Fruit fly (Drosophila melanogaster) whole organism, embryonic: ENCODE data around the gene CG8112.

Experiments
- Aef1 ChIP-seq: fragments of 200-800 bp; sonication (Bioruptor generic); IDR thresholded peaks from 3 replicates; pipeline ENCODE4 v1.3.6; 2022; ENCODE audit warnings: missing biosample characterization, missing genetic modification characterization
- CG11093 ChIP-seq: fragments of 200-800 bp; sonication (Bioruptor generic); IDR thresholded peaks from 3 replicates; pipeline ENCODE4 v1.3.6; 2022; ENCODE audit warnings: missing biosample characterization, missing genetic modification characterization
- CG11560 ChIP-seq: fragments of 200-800 bp; sonication (Bioruptor generic); IDR thresholded peaks from 3 replicates; pipeline ENCODE4 v1.3.6; 2022; ENCODE audit warnings: missing biosample characterization, missing genetic modification characterization
- CG11695 ChIP-seq: fragments of 200-800 bp; sonication (Bioruptor generic); IDR thresholded peaks from 3 replicates; pipeline ENCODE4 v1.3.6; 2022; ENCODE audit warnings: missing biosample characterization, missing genetic modification characterization
- CG13287 ChIP-seq: fragments of 200-800 bp; sonication (Bioruptor generic); IDR thresholded peaks from 2 replicates; pipeline ENCODE4 v1.3.6; 2022; ENCODE audit warnings: missing biosample characterization, missing genetic modification characterization; ENCODE audit not compliant: partially characterized antibody
- CG14710 ChIP-seq: fragments of 200-800 bp; sonication (Bioruptor generic); optimal IDR thresholded peaks from 3 replicates; lab custom pipeline; 2019; ENCODE audit warnings: missing biosample characterization, mild to moderate bottlenecking, missing genetic modification characterization, moderate library complexity
- CG15269 ChIP-seq: fragments of 200-800 bp; sonication (Bioruptor generic); optimal IDR thresholded peaks from 2 replicates; lab custom pipeline; 2018; ENCODE audit warnings: missing biosample characterization, mild to moderate bottlenecking, missing genetic modification characterization, moderate library complexity
- CG17359 ChIP-seq: fragments of 200-800 bp; sonication (Bioruptor generic); optimal IDR thresholded peaks from 3 replicates; lab custom pipeline; 2018; ENCODE audit warnings: missing biosample characterization, mild to moderate bottlenecking, missing genetic modification characterization, moderate library complexity
- CG17568 ChIP-seq: fragments of 200-800 bp; sonication (Bioruptor generic); optimal IDR thresholded peaks from 2 replicates; lab custom pipeline; 2018; ENCODE audit warnings: missing biosample characterization, mild to moderate bottlenecking, missing genetic modification characterization, moderate library complexity
- CG18262 ChIP-seq: fragments of 200-800 bp; optimal IDR thresholded peaks from 3 replicates; lab custom pipeline; 2019; ENCODE audit warnings: missing biosample characterization, mild to moderate bottlenecking, missing genetic modification characterization, moderate library complexity
- CG1832 ChIP-seq: fragments of 200-800 bp; sonication (Bioruptor generic); optimal IDR thresholded peaks from 2 replicates; lab custom pipeline; 2017; ENCODE audit warnings: missing biosample characterization, mild to moderate bottlenecking, missing genetic modification characterization, inconsistent platforms
- CG2199 ChIP-seq: fragments of 200-800 bp; sonication (Bioruptor generic); IDR thresholded peaks from 3 replicates; pipeline ENCODE4 v1.3.6; 2022; ENCODE audit warnings: missing biosample characterization, missing genetic modification characterization
- CG2678 ChIP-seq: fragments of 200-800 bp; sonication (Bioruptor generic); optimal IDR thresholded peaks from 3 replicates; lab custom pipeline; 2019; ENCODE audit warnings: missing biosample characterization, mild to moderate bottlenecking, missing genetic modification characterization, moderate library complexity
- CG42726 ChIP-seq: fragments of 200-800 bp; sonication (Bioruptor generic); IDR thresholded peaks from 2 replicates; pipeline ENCODE4 v1.3.6; 2022; ENCODE audit warnings: missing biosample characterization, missing genetic modification characterization; ENCODE audit not compliant: partially characterized antibody
- CG4707 ChIP-seq: fragments of 200-800 bp; sonication (Bioruptor generic); optimal IDR thresholded peaks from 2 replicates; lab custom pipeline; 2018; ENCODE audit warnings: missing biosample characterization, mild to moderate bottlenecking, missing genetic modification characterization, moderate library complexity
- CG4730 ChIP-seq: fragments of 200-800 bp; sonication (Bioruptor generic); IDR thresholded peaks from 2 replicates; pipeline ENCODE4 v1.3.6; 2022; ENCODE audit warnings: missing biosample characterization, missing genetic modification characterization
- CG8281 ChIP-seq: fragments of 200-800 bp; sonication (Bioruptor generic); optimal IDR thresholded peaks from 2 replicates; lab custom pipeline; 2018; ENCODE audit warnings: missing biosample characterization, mild to moderate bottlenecking, missing genetic modification characterization, moderate library complexity
- CG8944 ChIP-seq: fragments of 200-800 bp; sonication (Bioruptor generic); optimal IDR thresholded peaks from 3 replicates; lab custom pipeline; 2016; ENCODE audit warnings: missing biosample characterization, missing genetic modification characterization
- CG9817 ChIP-seq: fragments of 200-800 bp; sonication (Bioruptor generic); optimal IDR thresholded peaks from 2 replicates; lab custom pipeline; 2018; ENCODE audit warnings: missing biosample characterization, mild to moderate bottlenecking, missing genetic modification characterization, moderate library complexity
- CTCF ChIP-seq: fragments of 200-800 bp; sonication (Bioruptor generic); optimal IDR thresholded peaks from 2 replicates; lab custom pipeline; 2017; ENCODE audit warnings: missing biosample characterization, mild to moderate bottlenecking, missing genetic modification characterization, moderate library complexity
- Dek ChIP-seq: fragments of 200-800 bp; sonication (Bioruptor generic); optimal IDR thresholded peaks from 3 replicates; lab custom pipeline; 2019; ENCODE audit warnings: missing biosample characterization, mild to moderate bottlenecking, missing genetic modification characterization, moderate library complexity
- Fer1 ChIP-seq: fragments of 200-800 bp; sonication (Bioruptor generic); optimal IDR thresholded peaks from 2 replicates; lab custom pipeline; 2017; ENCODE audit warnings: missing biosample characterization, mild to moderate bottlenecking, missing genetic modification characterization
- GATAe ChIP-seq: fragments of 200-800 bp; sonication (Bioruptor generic); conservative IDR thresholded peaks from 2 replicates; pipeline ENCODE4 v1.3.6; 2022; ENCODE audit warnings: missing biosample characterization, missing genetic modification characterization
- HHEX ChIP-seq: fragments of 200-800 bp; sonication (Bioruptor generic); optimal IDR thresholded peaks from 3 replicates; lab custom pipeline; 2017; ENCODE audit warnings: missing biosample characterization, mild to moderate bottlenecking, missing genetic modification characterization, missing genetic modification reagents
- Hr3 ChIP-seq: fragments of 200-800 bp; sonication (Bioruptor generic); optimal IDR thresholded peaks from 3 replicates; lab custom pipeline; 2016; ENCODE audit warnings: missing biosample characterization, missing genetic modification characterization
- Meics ChIP-seq: fragments of 200-800 bp; sonication (Bioruptor generic); optimal IDR thresholded peaks from 2 replicates; lab custom pipeline; 2017; ENCODE audit warnings: missing biosample characterization, mild to moderate bottlenecking, missing genetic modification characterization
- Stat92E ChIP-seq, 3 experiments: fragments of >200 bp in 2 of 3; fragments of 200-800 bp in 1 of 3; sonication (Bioruptor generic) in 1 of 3; optimal IDR thresholded peaks; 2 replicates each; lab custom pipeline; 2017 to 2019; ENCODE audit warnings: missing biosample characterization in 3 of 3, missing genetic modification characterization in 3 of 3, mild to moderate bottlenecking in 1 of 3, moderate library complexity in 1 of 3
- al ChIP-seq: fragments of 200-800 bp; sonication (Bioruptor generic); IDR thresholded peaks from 2 replicates; pipeline ENCODE4 v1.3.6; 2022; ENCODE audit warnings: missing biosample characterization, missing genetic modification characterization
- chm ChIP-seq: fragments of 200-800 bp; sonication (Bioruptor generic); IDR thresholded peaks from 2 replicates; pipeline ENCODE4 v1.3.6; 2022; ENCODE audit warnings: missing biosample characterization, missing genetic modification characterization
- crp ChIP-seq, 2 experiments: fragments of 200-800 bp; sonication (Bioruptor generic); optimal IDR thresholded peaks; 2 replicates in 1 of 2; 3 replicates in 1 of 2; lab custom pipeline; 2017; ENCODE audit warnings: missing biosample characterization in 2 of 2, missing genetic modification characterization in 2 of 2, mild to moderate bottlenecking in 1 of 2, moderate library complexity in 1 of 2
- dati ChIP-seq: fragments of 200-800 bp; sonication (Bioruptor generic); IDR thresholded peaks from 2 replicates; pipeline ENCODE4 v1.3.6; 2022; ENCODE audit warnings: missing biosample characterization, missing genetic modification characterization
- disco-r ChIP-seq: fragments of 200-800 bp; sonication (Bioruptor generic); optimal IDR thresholded peaks from 2 replicates; lab custom pipeline; 2016; ENCODE audit warnings: missing biosample characterization, missing genetic modification characterization
- ems ChIP-seq: fragments of 200-800 bp; sonication (Bioruptor generic); optimal IDR thresholded peaks from 3 replicates; lab custom pipeline; 2016; ENCODE audit warnings: missing biosample characterization, missing genetic modification characterization
- fd102C ChIP-seq: fragments of 200-800 bp; sonication (Bioruptor generic); optimal IDR thresholded peaks from 2 replicates; lab custom pipeline; 2018; ENCODE audit warnings: missing biosample characterization, mild to moderate bottlenecking, missing genetic modification characterization, moderate library complexity
- gcm2 ChIP-seq: fragments of 200-800 bp; sonication (Bioruptor generic); optimal IDR thresholded peaks from 2 replicates; lab custom pipeline; 2016; ENCODE audit warnings: missing biosample characterization, missing genetic modification characterization
- lola ChIP-seq, 3 experiments: fragments of >200 bp in 2 of 3; fragments of 200-800 bp in 1 of 3; sonication (Bioruptor generic) in 1 of 3; optimal IDR thresholded peaks; 2 replicates each; lab custom pipeline; 2017 to 2019; ENCODE audit warnings: missing biosample characterization in 3 of 3, missing genetic modification characterization in 3 of 3, mild to moderate bottlenecking in 1 of 3, moderate library complexity in 1 of 3
- maf-S ChIP-seq: fragments of 200-800 bp; sonication (Bioruptor generic); optimal IDR thresholded peaks from 2 replicates; lab custom pipeline; 2016; ENCODE audit warnings: missing biosample characterization, missing genetic modification characterization
- mld ChIP-seq: fragments of 200-800 bp; sonication (Bioruptor generic); IDR thresholded peaks from 3 replicates; pipeline ENCODE4 v1.3.6; 2022; ENCODE audit warnings: missing biosample characterization, missing genetic modification characterization; ENCODE audit not compliant: partially characterized antibody
- nerfin-2 ChIP-seq: fragments of 200-800 bp; sonication (Bioruptor generic); IDR thresholded peaks from 2 replicates; pipeline ENCODE4 v1.3.6; 2022; ENCODE audit warnings: missing biosample characterization, missing genetic modification characterization; ENCODE audit not compliant: partially characterized antibody
- nom ChIP-seq: fragments of 200-800 bp; sonication (Bioruptor generic); optimal IDR thresholded peaks from 2 replicates; lab custom pipeline; 2017; ENCODE audit warnings: missing biosample characterization, missing genetic modification characterization, mild to moderate bottlenecking, moderate library complexity, missing genetic modification reagents
- pnt ChIP-seq: fragments of 200-800 bp; sonication (Bioruptor generic); optimal IDR thresholded peaks from 3 replicates; lab custom pipeline; 2016; ENCODE audit warnings: missing biosample characterization, missing genetic modification characterization
- pzg ChIP-seq: fragments of 200-800 bp; sonication (Bioruptor generic); optimal IDR thresholded peaks from 3 replicates; lab custom pipeline; 2018; ENCODE audit warnings: missing biosample characterization, mild to moderate bottlenecking, missing genetic modification characterization, moderate library complexity
- repo ChIP-seq: fragments of 200-800 bp; sonication (Bioruptor generic); optimal IDR thresholded peaks from 2 replicates; lab custom pipeline; 2016; ENCODE audit warnings: missing biosample characterization, missing genetic modification characterization
- rib ChIP-seq: fragments of 200-800 bp; sonication (Bioruptor generic); IDR thresholded peaks from 2 replicates; pipeline ENCODE4 v1.3.6; 2022; ENCODE audit warnings: missing biosample characterization, missing genetic modification characterization
- salm ChIP-seq: fragments of 200-800 bp; sonication (Bioruptor generic); optimal IDR thresholded peaks from 2 replicates; lab custom pipeline; 2018; ENCODE audit warnings: missing biosample characterization, mild to moderate bottlenecking, missing genetic modification characterization
- sima ChIP-seq: fragments of 200-800 bp; sonication (Bioruptor generic); optimal IDR thresholded peaks from 2 replicates; lab custom pipeline; 2016; ENCODE audit warnings: missing biosample characterization, missing genetic modification characterization
- sqz ChIP-seq: fragments of 200-800 bp; sonication (Bioruptor generic); optimal IDR thresholded peaks from 3 replicates; lab custom pipeline; 2018; ENCODE audit warnings: missing biosample characterization, mild to moderate bottlenecking, missing genetic modification characterization
- trh ChIP-seq: fragments of 200-800 bp; sonication (Bioruptor generic); optimal IDR thresholded peaks from 2 replicates; lab custom pipeline; 2016; ENCODE audit warnings: missing biosample characterization, missing genetic modification characterization
- vfl ChIP-seq: fragments of 200-800 bp; sonication (Bioruptor generic); optimal IDR thresholded peaks from 2 replicates; lab custom pipeline; 2016; ENCODE audit warnings: missing biosample characterization, missing genetic modification characterization
- vnd ChIP-seq: fragments of 200-800 bp; sonication (Bioruptor generic); IDR thresholded peaks from 3 replicates; pipeline ENCODE4 v1.3.6; 2022; ENCODE audit warnings: missing biosample characterization, missing genetic modification characterization; ENCODE audit not compliant: partially characterized antibody

The CG8112 gene

dm6 chr3R:8676560-8677000 is 36.2 kb upstream of the CG8112 start, which contains the start of the genes Unc50, CG11755 and CG8043 (continued):
- peak; percentile 99 for TF ChIP-seq CG13287 (GFP tag; lab: Robert Waterston, UW)
- TF ChIP-seq gcm2 (GFP tag; lab: Kevin White, UChicago) = no peak
- TF ChIP-seq CG8281 (tag; lab: Kevin White, UChicago) = peak; percentile 41
- TF ChIP-seq nom (GFP tag; lab: Kevin White, UChicago) = no peak
- TF ChIP-seq vfl (GFP tag; lab: Kevin White, UChicago) = peak; percentile 78
- TF ChIP-seq CG11560 (tag; lab: Robert Waterston, UW) = no peak
- peak; percentile 77; the same call in 2 of the 3 replicates for TF ChIP-seq CG11695 (GFP tag; lab: Robert Waterston, UW)
- no peak for TF ChIP-seq chm (GFP tag; lab: Robert Waterston, UW)
- peak; percentile 52 for TF ChIP-seq pnt (GFP tag; lab: Kevin White, UChicago)
- no peak for TF ChIP-seq CG2199 (GFP tag; lab: Robert Waterston, UW)
- TF ChIP-seq vnd = peak; percentile 98
- peak; percentile 89 for TF ChIP-seq CG14710 (tag; lab: Kevin White, UChicago)
- peak; percentile 15 for TF ChIP-seq fd102C
- TF ChIP-seq maf-S (GFP tag; lab: Kevin White, UChicago) = peak; percentile 72
- TF ChIP-seq CG9817 (tag; lab: Kevin White, UChicago) = peak; percentile 82
- peak; percentile 53 for TF ChIP-seq disco-r
- peak; percentile 78 for TF ChIP-seq GATAe
- TF ChIP-seq HHEX (GFP tag; lab: Kevin White, UChicago) = peak; percentile 56
- TF ChIP-seq CG1832 (GFP tag; lab: Kevin White, UChicago) = no peak
- TF ChIP-seq CG42726 (GFP tag; lab: Robert Waterston, UW) = peak; percentile 84; the same call in 1 of the 2 replicates
- no peak for TF ChIP-seq sima (GFP tag; lab: Kevin White, UChicago)
- TF ChIP-seq Meics (GFP tag; lab: Kevin White, UChicago) = peak; percentile 77
- peak; percentile 34 for TF ChIP-seq repo (GFP tag; lab: Kevin White, UChicago)
- peak; percentile 19 for TF ChIP-seq trh (GFP tag; lab: Kevin White, UChicago)
- peak in 1 of 3 experiments; percentile 82 for TF ChIP-seq lola (GFP tag; optimal IDR thresholded peaks at IDR 0.05; lab: Kevin White, UChicago)
- TF ChIP-seq CG11093 (GFP tag; lab: Robert Waterston, UW) = peak; percentile 73; the same call in 2 of the 3 replicates
- TF ChIP-seq CTCF (GFP tag; lab: Kevin White, UChicago) = no peak
- TF ChIP-seq CG2678 (tag; lab: Kevin White, UChicago) = peak; percentile 82
- peak; percentile 51 for TF ChIP-seq CG4730
- TF ChIP-seq nerfin-2 (GFP tag; lab: Robert Waterston, UW) = peak; percentile 88
- peak in 1 of 3 experiments; percentile 75 for TF ChIP-seq Stat92E (GFP tag; optimal IDR thresholded peaks at IDR 0.05; lab: Kevin White, UChicago)
- TF ChIP-seq sqz = peak; percentile 30
- no peak for TF ChIP-seq dati (GFP tag; lab: Robert Waterston, UW)
- TF ChIP-seq Hr3 (GFP tag; lab: Kevin White, UChicago) = peak; percentile 78
- no peak for TF ChIP-seq Fer1 (GFP tag; lab: Kevin White, UChicago)
- TF ChIP-seq Aef1 = peak; percentile 80
- TF ChIP-seq pzg (GFP tag; lab: Kevin White, UChicago) = peak; percentile 78
- TF ChIP-seq ems (GFP tag; lab: Kevin White, UChicago) = peak; percentile 47
- peak; percentile 81 for TF ChIP-seq al (GFP tag; lab: Robert Waterston, UW)
- no peak for TF ChIP-seq rib
- TF ChIP-seq CG18262 (tag; lab: Kevin White, UChicago) = peak; percentile 80
- peak; percentile 86; the same call in 2 of the 3 replicates for TF ChIP-seq mld (GFP tag; lab: Robert Waterston, UW)
- peak; percentile 59 for TF ChIP-seq Dek (tag; lab: Kevin White, UChicago)
- no peak for TF ChIP-seq CG15269 (tag; lab: Kevin White, UChicago)
- TF ChIP-seq CG4707 = peak; percentile 1
- peak; percentile 68 for TF ChIP-seq CG17359
- peak; percentile 51 for TF ChIP-seq CG8944 (GFP tag; lab: Kevin White, UChicago)
- peak; percentile 94 to 98 for TF ChIP-seq crp (GFP tag; optimal IDR thresholded peaks at IDR 0.05; lab: Kevin White, UChicago)
- TF ChIP-seq salm = no peak
- TF ChIP-seq CG17568 = peak; percentile 31
